Fruit fly (Drosophila melanogaster) whole organism, embryonic: ENCODE data around the gene Zpr1.

Source experiments
- B-H1 ChIP-seq: fragments of 200-800 bp; sonication (Bioruptor generic); IDR thresholded peaks from 3 replicates; pipeline ENCODE4 v1.3.6; 2022; ENCODE audit warnings: missing biosample characterization, missing genetic modification characterization
- BtbVII ChIP-seq: fragments of 200-800 bp; sonication (Bioruptor generic); optimal IDR thresholded peaks from 3 replicates; lab custom pipeline; 2017; ENCODE audit warnings: missing biosample characterization, mild to moderate bottlenecking, missing genetic modification characterization
- CG10147 ChIP-seq: fragments of 200-800 bp; sonication (Bioruptor generic); optimal IDR thresholded peaks from 2 replicates; lab custom pipeline; 2019; ENCODE audit warnings: missing biosample characterization, mild to moderate bottlenecking, missing genetic modification characterization, moderate library complexity
- CG10267 ChIP-seq: fragments of 200-800 bp; sonication (Bioruptor generic); optimal IDR thresholded peaks from 2 replicates; lab custom pipeline; 2018; ENCODE audit warnings: missing biosample characterization, mild to moderate bottlenecking, missing genetic modification characterization, moderate library complexity
- CG10274 ChIP-seq: fragments of 200-800 bp; sonication (Bioruptor generic); optimal IDR thresholded peaks from 3 replicates; lab custom pipeline; 2017; ENCODE audit warnings: missing biosample characterization, mild to moderate bottlenecking, missing genetic modification characterization
- CG11560 ChIP-seq: fragments of 200-800 bp; sonication (Bioruptor generic); IDR thresholded peaks from 3 replicates; pipeline ENCODE4 v1.3.6; 2022; ENCODE audit warnings: missing biosample characterization, missing genetic modification characterization
- CG12236 ChIP-seq: fragments of 200-800 bp; sonication (Bioruptor generic); optimal IDR thresholded peaks from 2 replicates; lab custom pipeline; 2016; ENCODE audit warnings: missing biosample characterization, missing genetic modification characterization
- CG13775 ChIP-seq: fragments of 200-800 bp; sonication (Bioruptor generic); optimal IDR thresholded peaks from 3 replicates; lab custom pipeline; 2017; ENCODE audit warnings: missing biosample characterization, mild to moderate bottlenecking, missing genetic modification characterization
- CG14014 ChIP-seq: fragments of 200-800 bp; sonication (Bioruptor generic); IDR thresholded peaks from 2 replicates; pipeline ENCODE4 v1.3.6; 2022; ENCODE audit warnings: missing biosample characterization, missing genetic modification characterization
- CG18476 ChIP-seq: fragments of 200-800 bp; sonication (Bioruptor generic); optimal IDR thresholded peaks from 2 replicates; lab custom pipeline; 2016; ENCODE audit warnings: missing biosample characterization, mild to moderate bottlenecking, missing genetic modification characterization
- CG3726 ChIP-seq: fragments of 200-800 bp; sonication (Bioruptor generic); IDR thresholded peaks from 3 replicates; pipeline ENCODE4, ENCODE4 v1.3.6; 2022; ENCODE audit warnings: missing biosample characterization, missing genetic modification characterization
- CG4282 ChIP-seq: fragments of 200-800 bp; sonication (Bioruptor generic); optimal IDR thresholded peaks from 2 replicates; lab custom pipeline; 2016; ENCODE audit warnings: missing biosample characterization, missing genetic modification characterization
- CG4617 ChIP-seq: fragments of 200-800 bp; sonication (Bioruptor generic); optimal IDR thresholded peaks from 3 replicates; lab custom pipeline; 2016; ENCODE audit warnings: missing biosample characterization, missing genetic modification characterization, borderline replicate concordance
- CG6654 ChIP-seq: fragments of 200-800 bp; sonication (Bioruptor generic); optimal IDR thresholded peaks from 2 replicates; lab custom pipeline; 2017; ENCODE audit warnings: missing biosample characterization, mild to moderate bottlenecking, missing genetic modification characterization
- CG7372 ChIP-seq: fragments of 200-800 bp; sonication (Bioruptor generic); IDR thresholded peaks from 2 replicates; pipeline ENCODE4 v1.3.6; 2022; ENCODE audit warnings: missing biosample characterization, missing genetic modification characterization
- CG7556 ChIP-seq: fragments of 200-800 bp; sonication (Bioruptor generic); optimal IDR thresholded peaks from 2 replicates; lab custom pipeline; 2017; ENCODE audit warnings: missing biosample characterization, mild to moderate bottlenecking, missing genetic modification characterization
- CG9727 ChIP-seq: fragments of 200-800 bp; sonication (Bioruptor generic); optimal IDR thresholded peaks from 3 replicates; lab custom pipeline; 2017; ENCODE audit warnings: missing biosample characterization, mild to moderate bottlenecking, missing genetic modification characterization
- CG9817 ChIP-seq: fragments of 200-800 bp; sonication (Bioruptor generic); optimal IDR thresholded peaks from 2 replicates; lab custom pipeline; 2018; ENCODE audit warnings: missing biosample characterization, mild to moderate bottlenecking, missing genetic modification characterization, moderate library complexity
- CHES-1-like ChIP-seq: fragments of 200-800 bp; sonication (Bioruptor generic); optimal IDR thresholded peaks from 2 replicates; lab custom pipeline; 2016; ENCODE audit warnings: missing biosample characterization, missing genetic modification characterization
- Dip2 ChIP-seq: fragments of 200-800 bp; sonication (Bioruptor generic); IDR thresholded peaks from 2 replicates; pipeline ENCODE4 v1.3.6; 2022; ENCODE audit warnings: missing biosample characterization, missing genetic modification characterization
- Gug ChIP-seq: fragments of 200-800 bp; sonication (Bioruptor generic); IDR thresholded peaks from 4 replicates; pipeline ENCODE4 v1.3.6; 2022; ENCODE audit warnings: missing biosample characterization, missing genetic modification characterization
- H2.0 ChIP-seq: fragments of 200-800 bp; sonication (Bioruptor generic); IDR thresholded peaks from 2 replicates; pipeline ENCODE4 v1.3.6; 2022; ENCODE audit warnings: missing biosample characterization, missing genetic modification characterization
- Lim3 ChIP-seq: fragments of 200-800 bp; sonication (Bioruptor generic); IDR thresholded peaks from 2 replicates; pipeline ENCODE4 v1.3.6; 2022; ENCODE audit warnings: missing biosample characterization, missing genetic modification characterization
- NC2β ChIP-seq: fragments of 200-800 bp; sonication (Bioruptor generic); optimal IDR thresholded peaks from 2 replicates; lab custom pipeline; 2016; ENCODE audit warnings: missing biosample characterization, missing genetic modification characterization
- Sin3A ChIP-seq: fragments of >200 bp; optimal IDR thresholded peaks from 2 replicates; lab custom pipeline; 2018
- Vsx1 ChIP-seq: fragments of 200-800 bp; sonication (Bioruptor generic); optimal IDR thresholded peaks from 2 replicates; lab custom pipeline; 2017; ENCODE audit warnings: missing biosample characterization, mild to moderate bottlenecking, missing genetic modification characterization, missing genetic modification reagents
- Xbp1 ChIP-seq: fragments of 200-800 bp; sonication (Bioruptor generic); optimal IDR thresholded peaks from 3 replicates; lab custom pipeline; 2016; ENCODE audit warnings: missing biosample characterization, mild to moderate bottlenecking, missing genetic modification characterization
- abd-A ChIP-seq: fragments of 200-800 bp; sonication (Bioruptor generic); optimal IDR thresholded peaks from 3 replicates; lab custom pipeline; 2019; ENCODE audit warnings: missing biosample characterization, mild to moderate bottlenecking, missing genetic modification characterization, moderate library complexity
- ap ChIP-seq: fragments of 200-800 bp; sonication (Bioruptor generic); IDR thresholded peaks from 2 replicates; pipeline ENCODE4 v1.3.6; 2022; ENCODE audit warnings: missing biosample characterization, missing genetic modification characterization
- btn ChIP-seq: fragments of 200-800 bp; sonication (Bioruptor generic); optimal IDR thresholded peaks from 2 replicates; lab custom pipeline; 2016; ENCODE audit warnings: missing biosample characterization, missing genetic modification characterization
- dati ChIP-seq: fragments of 200-800 bp; sonication (Bioruptor generic); IDR thresholded peaks from 2 replicates; pipeline ENCODE4 v1.3.6; 2022; ENCODE audit warnings: missing biosample characterization, missing genetic modification characterization
- gcm2 ChIP-seq: fragments of 200-800 bp; sonication (Bioruptor generic); optimal IDR thresholded peaks from 2 replicates; lab custom pipeline; 2016; ENCODE audit warnings: missing biosample characterization, missing genetic modification characterization
- gsb-n ChIP-seq: fragments of 200-800 bp; sonication (Bioruptor generic); optimal IDR thresholded peaks from 3 replicates; lab custom pipeline; 2018; ENCODE audit warnings: missing biosample characterization, mild to moderate bottlenecking, missing genetic modification characterization
- gt ChIP-seq: fragments of 200-800 bp; sonication (Bioruptor generic); IDR thresholded peaks from 2 replicates; pipeline ENCODE4 v1.3.6; 2022; ENCODE audit warnings: missing biosample characterization, missing genetic modification characterization
- kah ChIP-seq: fragments of 200-800 bp; sonication (Bioruptor generic); optimal IDR thresholded peaks from 2 replicates; lab custom pipeline; 2018; ENCODE audit warnings: missing biosample characterization, mild to moderate bottlenecking, missing genetic modification characterization
- klu ChIP-seq: fragments of 200-800 bp; sonication (Bioruptor generic); IDR thresholded peaks from 2 replicates; pipeline ENCODE4 v1.3.6; 2022; ENCODE audit warnings: missing biosample characterization, missing genetic modification characterization
- kni ChIP-seq: fragments of 200-800 bp; sonication (Bioruptor generic); optimal IDR thresholded peaks from 3 replicates; lab custom pipeline; 2017; ENCODE audit warnings: mild to moderate bottlenecking, missing biosample characterization, missing genetic modification reagents, missing genetic modification characterization
- lab ChIP-seq: fragments of 200-800 bp; sonication (Bioruptor generic); optimal IDR thresholded peaks from 3 replicates; lab custom pipeline; 2017; ENCODE audit warnings: missing biosample characterization, missing genetic modification characterization, mild to moderate bottlenecking, moderate library complexity, missing genetic modification reagents
- lilli ChIP-seq: fragments of 200-800 bp; sonication (Bioruptor generic); optimal IDR thresholded peaks from 3 replicates; lab custom pipeline; 2016; ENCODE audit warnings: missing biosample characterization, missing genetic modification characterization
- mam ChIP-seq: fragments of 200-800 bp; sonication (Bioruptor generic); optimal IDR thresholded peaks from 3 replicates; lab custom pipeline; 2016; ENCODE audit warnings: missing biosample characterization, missing genetic modification characterization
- oc ChIP-seq: fragments of 200-800 bp; sonication (Bioruptor generic); optimal IDR thresholded peaks from 2 replicates; lab custom pipeline; 2018; ENCODE audit warnings: missing biosample characterization, mild to moderate bottlenecking, missing genetic modification characterization, moderate library complexity
- ranshi ChIP-seq: fragments of 200-800 bp; sonication (Bioruptor generic); IDR thresholded peaks from 2 replicates; pipeline ENCODE4 v1.3.6; 2022; ENCODE audit warnings: missing biosample characterization, missing genetic modification characterization
- run ChIP-seq: fragments of 200-800 bp; sonication (Bioruptor generic); optimal IDR thresholded peaks from 3 replicates; lab custom pipeline; 2018; ENCODE audit warnings: missing biosample characterization, mild to moderate bottlenecking, missing genetic modification characterization
- salm ChIP-seq: fragments of 200-800 bp; sonication (Bioruptor generic); optimal IDR thresholded peaks from 2 replicates; lab custom pipeline; 2018; ENCODE audit warnings: missing biosample characterization, mild to moderate bottlenecking, missing genetic modification characterization
- seq ChIP-seq: fragments of 200-800 bp; sonication (Bioruptor generic); IDR thresholded peaks from 2 replicates; pipeline ENCODE4 v1.3.6; 2022; ENCODE audit warnings: missing biosample characterization, missing genetic modification characterization
- sima ChIP-seq: fragments of 200-800 bp; sonication (Bioruptor generic); optimal IDR thresholded peaks from 2 replicates; lab custom pipeline; 2016; ENCODE audit warnings: missing biosample characterization, missing genetic modification characterization
- sqz ChIP-seq: fragments of 200-800 bp; sonication (Bioruptor generic); optimal IDR thresholded peaks from 3 replicates; lab custom pipeline; 2018; ENCODE audit warnings: missing biosample characterization, mild to moderate bottlenecking, missing genetic modification characterization
- trh ChIP-seq: fragments of 200-800 bp; sonication (Bioruptor generic); optimal IDR thresholded peaks from 2 replicates; lab custom pipeline; 2016; ENCODE audit warnings: missing biosample characterization, missing genetic modification characterization
- unc-4 ChIP-seq: fragments of 200-800 bp; sonication (Bioruptor generic); IDR thresholded peaks from 2 replicates; pipeline ENCODE4 v1.3.6; 2022; ENCODE audit warnings: missing biosample characterization, missing genetic modification characterization; ENCODE audit not compliant: partially characterized antibody
- wor ChIP-seq: fragments of 200-800 bp; sonication (Bioruptor generic); IDR thresholded peaks from 2 replicates; pipeline ENCODE4 v1.3.6; 2022; ENCODE audit warnings: missing biosample characterization, missing genetic modification characterization
- zen2 ChIP-seq: fragments of 200-800 bp; sonication (Bioruptor generic); IDR thresholded peaks from 3 replicates; pipeline ENCODE4 v1.3.6; 2022; ENCODE audit warnings: missing biosample characterization, missing genetic modification characterization; ENCODE audit not compliant: partially characterized antibody

Gene Zpr1

dm6 chrX:9127264-9128011 is 34.5 kb downstream of the Zpr1 start:
- TF ChIP-seq CG14014 (GFP tag; lab: Robert Waterston, UW) (no peak), Gug (GFP tag; lab: Robert Waterston, UW) (no peak), CG10147 (GFP tag; lab: Kevin White, UChicago) (no peak), Vsx1 (GFP tag; lab: Kevin White, UChicago) (no peak), gsb-n (tag; lab: Kevin White, UChicago) (no peak), kah (no peak), CG12236 (GFP tag; lab: Kevin White, UChicago) (no peak), sqz (GFP tag; lab: Kevin White, UChicago) (no peak), CG11560 (tag; lab: Robert Waterston, UW) (no peak), salm (tag; lab: Kevin White, UChicago) (no peak), Dip2 (GFP tag; lab: Robert Waterston, UW) (no peak), ranshi (0 out of 2 replicates have a peak, but pooled peaks have one; percentile 15), unc-4 (no peak), Lim3 (GFP tag; lab: Robert Waterston, UW) (no peak), btn (GFP tag; lab: Kevin White, UChicago) (no peak), CG6654 (GFP tag; lab: Kevin White, UChicago) (no peak), trh (GFP tag; lab: Kevin White, UChicago) (no peak), CG4282 (GFP tag; lab: Kevin White, UChicago) (no peak), CG3726 (GFP tag; lab: Robert Waterston, UW) (no peak), kni (peak; percentile 60), B-H1 (GFP tag; lab: Robert Waterston, UW) (no peak), mam (peak; percentile 11), abd-A (no peak), zen2 (no peak), CG4617 (no peak), Sin3A (lab: Kevin White, UChicago) (no peak), CG7372 (GFP tag; lab: Robert Waterston, UW) (no peak), CG9727 (GFP tag; lab: Kevin White, UChicago) (no peak), oc (tag; lab: Kevin White, UChicago) (no peak), klu (GFP tag; lab: Robert Waterston, UW) (no peak), seq (GFP tag; lab: Robert Waterston, UW) (no peak), sima (GFP tag; lab: Kevin White, UChicago) (no peak), gt (GFP tag; lab: Robert Waterston, UW) (no peak), lilli (GFP tag; lab: Kevin White, UChicago) (no peak), dati (no peak), CG18476 (GFP tag; lab: Kevin White, UChicago) (no peak), ap (GFP tag; lab: Robert Waterston, UW) (no peak), Xbp1 (GFP tag; lab: Kevin White, UChicago) (peak; percentile 2), CG13775 (GFP tag; lab: Kevin White, UChicago) (no peak), run (tag; lab: Kevin White, UChicago) (no peak), NC2β (GFP tag; lab: Kevin White, UChicago) (no peak), gcm2 (GFP tag; lab: Kevin White, UChicago) (no peak), CG10267 (tag; lab: Kevin White, UChicago) (no peak), CHES-1-like (GFP tag; lab: Kevin White, UChicago) (no peak), CG7556 (GFP tag; lab: Kevin White, UChicago) (no peak), CG9817 (no peak), CG10274 (GFP tag; lab: Kevin White, UChicago) (no peak), lab (peak; percentile 47), wor (GFP tag; lab: Robert Waterston, UW) (no peak), H2.0 (no peak), BtbVII (GFP tag; lab: Kevin White, UChicago) (no peak)
